Fruit fly (Drosophila melanogaster) whole organism: ENCODE results near the gene CG43798.

Source experiments
- CG8478 ChIP-seq: fragments of >200 bp; optimal IDR thresholded peaks from 2 replicates; lab custom pipeline; 2018; ENCODE audit warnings: inconsistent platforms
- Dll ChIP-seq: fragments of >200 bp; optimal IDR thresholded peaks from 2 replicates; lab custom pipeline; 2017
- EcR ChIP-seq, 2 experiments: fragments of >200 bp; optimal IDR thresholded peaks; 2 replicates each; lab custom pipeline; 2017; ENCODE audit warnings: missing biosample characterization in 2 of 2, missing genetic modification characterization in 2 of 2, missing genetic modification reagents in 2 of 2
- pan ChIP-seq: fragments of >200 bp; optimal IDR thresholded peaks from 2 replicates; lab custom pipeline; 2017
- psq ChIP-seq: fragments of >200 bp; optimal IDR thresholded peaks from 2 replicates; lab custom pipeline; 2017
- usp ChIP-seq: fragments of >200 bp; optimal IDR thresholded peaks from 2 replicates; lab custom pipeline; 2017; ENCODE audit warnings: missing biosample characterization, missing genetic modification characterization, mixed read lengths

DNA sequence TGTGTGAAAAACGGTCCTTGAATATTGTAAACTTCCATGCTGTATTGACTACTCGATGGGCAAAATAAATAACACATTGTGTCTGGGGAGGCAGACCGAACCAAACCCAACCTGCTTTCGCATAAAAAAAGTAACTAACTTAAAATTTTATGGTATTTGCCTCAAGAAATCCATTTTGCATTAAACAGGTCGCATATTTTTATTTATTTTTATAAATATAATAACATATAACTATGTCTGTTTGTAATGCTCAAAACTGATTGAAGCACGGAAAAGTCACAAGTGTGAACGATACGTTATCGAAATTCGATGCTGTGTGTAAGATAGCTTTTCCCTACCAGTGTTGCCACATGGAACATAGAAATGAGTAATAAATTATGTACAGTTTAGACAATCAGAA is 35.5 kb downstream of the CG43798 start, which contains the start of gene CG11929:
- TF ChIP-seq EcR (GFP tag; optimal IDR thresholded peaks at IDR 0.05; lab: Kevin White, UChicago) (no peak), Dll (lab: Kevin White, UChicago) (no peak), psq (lab: Kevin White, UChicago) (no peak), pan (lab: Kevin White, UChicago) (no peak), CG8478 (no peak), usp (GFP tag; lab: Kevin White, UChicago) (no peak)
